Fruit fly (Drosophila melanogaster) whole organism, prepupa: ENCODE data around the gene Tm1.

Experiments
- CG11762 ChIP-seq: fragments of 200-800 bp; sonication (Bioruptor generic); optimal IDR thresholded peaks from 3 replicates; lab custom pipeline; 2016; ENCODE audit warnings: missing biosample characterization, missing genetic modification characterization; ENCODE audit not compliant: insufficient read depth
- CG3919 ChIP-seq: fragments of 200-800 bp; sonication (Bioruptor generic); optimal IDR thresholded peaks from 3 replicates; lab custom pipeline; 2016; ENCODE audit warnings: missing biosample characterization, missing genetic modification characterization
- Ets96B ChIP-seq: fragments of 200-800 bp; optimal IDR thresholded peaks from 2 replicates; lab custom pipeline; 2019; ENCODE audit warnings: missing biosample characterization, mild to moderate bottlenecking, missing genetic modification characterization, moderate library complexity
- Gug ChIP-seq: fragments of 200-800 bp; sonication (Bioruptor generic); IDR thresholded peaks from 2 replicates; pipeline ENCODE4 v1.3.6; 2022; ENCODE audit warnings: missing biosample characterization, missing genetic modification characterization
- Hr38 ChIP-seq: sonication (Bioruptor generic); optimal IDR thresholded peaks from 2 replicates; lab custom pipeline; 2016; ENCODE audit warnings: missing biosample characterization, missing genetic modification characterization
- Met ChIP-seq: fragments of 200-800 bp; sonication (Bioruptor generic); optimal IDR thresholded peaks from 3 replicates; lab custom pipeline; 2016; ENCODE audit warnings: missing biosample characterization, missing genetic modification characterization
- achi ChIP-seq: fragments of 200-800 bp; sonication (Bioruptor generic); optimal IDR thresholded peaks from 3 replicates; lab custom pipeline; 2016; ENCODE audit warnings: missing biosample characterization, missing genetic modification characterization
- dsx ChIP-seq: fragments of 200-800 bp; optimal IDR thresholded peaks from 3 replicates; lab custom pipeline; 2019; ENCODE audit warnings: missing biosample characterization, mild to moderate bottlenecking, missing genetic modification characterization, moderate library complexity; ENCODE audit not compliant: poor library complexity, severe bottlenecking
- ss ChIP-seq, 2 experiments: fragments of 200-800 bp; sonication (Bioruptor generic); optimal IDR thresholded peaks; 2 replicates in 1 of 2; 3 replicates in 1 of 2; lab custom pipeline; 2017 to 2018; ENCODE audit warnings: mild to moderate bottlenecking in 2 of 2, missing biosample characterization in 2 of 2, missing genetic modification characterization in 2 of 2, moderate library complexity in 1 of 2
- topi ChIP-seq: fragments of 200-800 bp; sonication (Bioruptor generic); optimal IDR thresholded peaks from 3 replicates; lab custom pipeline; 2016; ENCODE audit warnings: missing biosample characterization, missing genetic modification characterization

dm6 chr3R:15289828-15290641 lies 12.0 kb downstream of the Tm1 start:
- TF ChIP-seq achi = no peak
- no peak for TF ChIP-seq CG3919 (GFP tag; lab: Kevin White, UChicago)
- no peak for TF ChIP-seq Met (GFP tag; lab: Kevin White, UChicago)
- no peak for TF ChIP-seq Hr38 (GFP tag; lab: Kevin White, UChicago)
- no peak for TF ChIP-seq ss (GFP tag; optimal IDR thresholded peaks at IDR 0.05; lab: Kevin White, UChicago)
- no peak for TF ChIP-seq Ets96B
- TF ChIP-seq dsx = no peak
- no peak for TF ChIP-seq Gug (GFP tag; lab: Robert Waterston, UW)
- TF ChIP-seq CG11762 (GFP tag; lab: Kevin White, UChicago) = no peak
- TF ChIP-seq topi (GFP tag; lab: Kevin White, UChicago) = no peak
